Worm (Caenorhabditis elegans): ENCODE measurements around the gene thn-2.

DNA sequence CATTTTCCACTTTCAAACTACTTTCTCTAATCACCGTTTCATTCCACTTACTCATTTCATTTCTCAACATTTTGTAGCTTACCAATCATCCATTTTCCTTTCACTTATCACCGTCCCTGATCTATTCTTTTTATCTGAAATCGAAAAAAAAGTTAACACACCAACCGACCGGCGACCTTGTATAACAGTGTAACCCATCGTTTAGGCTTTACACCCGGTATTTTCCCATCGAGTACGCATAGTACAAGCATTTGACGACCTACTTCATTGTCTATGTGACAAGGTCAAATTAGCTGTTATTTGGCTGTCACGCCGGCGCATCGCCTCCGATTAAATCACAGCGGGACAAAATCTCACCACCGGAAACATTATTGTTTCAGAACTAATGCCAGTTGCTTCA lies 46.5 kb downstream of the thn-2 start:
- TF ChIP-seq dao-5 (tag; optimal IDR thresholded peaks at IDR 0.05) (no peak), him-1 (tag; optimal IDR thresholded peaks at IDR 0.05) (no peak), W03F9.2 (tag; optimal IDR thresholded peaks at IDR 0.05) (no peak)

Data from whole organism, L4/young adult.